Fruit fly (Drosophila melanogaster) Kc167 (cell line): ENCODE measurements around the gene CG5793.
A peak's percentile ranks its signal among the peaks of the same experiment; 100 is the strongest.

Experiments
- Myc ChIP-seq: fragments of >200 bp; optimal IDR thresholded peaks from 2 replicates; lab custom pipeline; 2017; ENCODE audit warnings: missing external identifiers
- Sin3A ChIP-seq: fragments of >200 bp; optimal IDR thresholded peaks from 2 replicates; lab custom pipeline; 2018; ENCODE audit warnings: missing external identifiers
- h ChIP-seq: fragments of >200 bp; optimal IDR thresholded peaks from 3 replicates; lab custom pipeline; 2018; ENCODE audit warnings: missing external identifiers
- insv ChIP-seq: fragments of >200 bp; optimal IDR thresholded peaks from 3 replicates; lab custom pipeline; 2018; ENCODE audit warnings: missing external identifiers
- psq ChIP-seq: fragments of >200 bp; optimal IDR thresholded peaks from 2 replicates; lab custom pipeline; 2017; ENCODE audit warnings: missing external identifiers
- ttk ChIP-seq: sonication (Bioruptor generic); optimal IDR thresholded peaks from 2 replicates; lab custom pipeline; 2017; ENCODE audit warnings: missing external identifiers

dm6 chr3R:21107907-21108591 lies 19.3 kb upstream of the CG5793 start, which contains the start of the genes Sec15 and rtet:
- TF ChIP-seq insv (lab: Kevin White, UChicago) (no peak), psq (lab: Kevin White, UChicago) (peak; percentile 74), h (lab: Kevin White, UChicago) (no peak), ttk (lab: Kevin White, UChicago) (no peak), Sin3A (lab: Kevin White, UChicago) (no peak), Myc (lab: Kevin White, UChicago) (no peak)
